Worm (Caenorhabditis elegans) whole organism, young adult: ENCODE measurements around the gene C52B9.10.

ENCODE experiments used
- K12H6.12 ChIP-seq: fragments of 200-800 bp; sonication (Bioruptor generic); optimal IDR thresholded peaks from 2 replicates; lab custom pipeline; 2018; ENCODE audit warnings: mild to moderate bottlenecking, missing genetic modification characterization, missing compliant biosample characterization
- ama-1 ChIP-seq, 3 experiments: fragments of 150-350 bp in 1 of 3; sonication (generic microtip) in 2 of 3; optimal IDR thresholded peaks; 2 replicates each; lab custom pipeline; 2014 to 2018; ENCODE audit warnings: missing biosample characterization in 2 of 3, missing genetic modification characterization in 2 of 3, missing genetic modification reagents in 2 of 3
- hmg-20 ChIP-seq: fragments of 200-800 bp; sonication (Bioruptor generic); IDR thresholded peaks from 2 replicates; pipeline ENCODE4 v1.3.6; 2022; ENCODE audit warnings: missing genetic modification reagents, missing genetic modification characterization, missing compliant biosample characterization
- nhr-120 ChIP-seq: fragments of 200-800 bp; sonication (Bioruptor generic); IDR thresholded peaks from 2 replicates; pipeline ENCODE4 v1.3.6; 2022; ENCODE audit warnings: missing genetic modification characterization, missing compliant biosample characterization
- snpc-4 ChIP-seq, 5 experiments: fragments of 150-350 bp in 1 of 5; sonication (generic microtip) in 4 of 5; optimal IDR thresholded peaks; 2 replicates each; lab custom pipeline; 2014 to 2018; ENCODE audit warnings: missing genetic modification characterization in 5 of 5, missing biosample characterization in 3 of 5, antibody characterized with exemption in 2 of 5, mild to moderate bottlenecking in 2 of 5, missing compliant biosample characterization in 2 of 5, missing genotype in 2 of 5, moderate library complexity in 2 of 5, missing genetic modification reagents in 1 of 5
- unc-130 ChIP-seq: sonication (generic microtip); optimal IDR thresholded peaks from 2 replicates; lab custom pipeline; 2016; ENCODE audit warnings: missing genetic modification reagents, missing genetic modification characterization, missing compliant biosample characterization

ce11 chrX:4248417-4248816, 25.3 kb upstream of the C52B9.10 start:
- TF ChIP-seq ama-1 (optimal IDR thresholded peaks at IDR 0.05; lab: Kevin White, UChicago) (no peak), ama-1 (GFP tag; optimal IDR thresholded peaks at IDR 0.05; lab: Kevin White, UChicago) (no peak), hmg-20 (no peak), nhr-120 (GFP tag; lab: Robert Waterston, UW) (no peak), unc-130 (GFP tag; lab: Kevin White, UChicago) (no peak), snpc-4 (GFP tag; optimal IDR thresholded peaks at IDR 0.05; lab: Kevin White, UChicago) (no peak), snpc-4 (tag; optimal IDR thresholded peaks at IDR 0.05; lab: Kevin White, UChicago) (no peak), K12H6.12 (tag; lab: Kevin White, UChicago) (no peak)
